Fruit fly (Drosophila melanogaster) whole organism: ENCODE results near the gene Sox21a.

Experiments used
- CG8478 ChIP-seq: fragments of >200 bp; optimal IDR thresholded peaks from 2 replicates; lab custom pipeline; 2018; ENCODE audit warnings: inconsistent platforms
- Dll ChIP-seq: fragments of >200 bp; optimal IDR thresholded peaks from 2 replicates; lab custom pipeline; 2017
- EcR ChIP-seq, 2 experiments: fragments of >200 bp; optimal IDR thresholded peaks; 2 replicates each; lab custom pipeline; 2017; ENCODE audit warnings: missing biosample characterization in 2 of 2, missing genetic modification characterization in 2 of 2, missing genetic modification reagents in 2 of 2
- pan ChIP-seq: fragments of >200 bp; optimal IDR thresholded peaks from 2 replicates; lab custom pipeline; 2017
- usp ChIP-seq: fragments of >200 bp; optimal IDR thresholded peaks from 2 replicates; lab custom pipeline; 2017; ENCODE audit warnings: missing biosample characterization, missing genetic modification characterization, mixed read lengths

dm6 chr3L:14135496-14135895 lies 27.6 kb upstream of the Sox21a start:
- TF ChIP-seq Dll (lab: Kevin White, UChicago) (no peak), CG8478 (lab: Kevin White, UChicago) (no peak), usp (no peak), pan (lab: Kevin White, UChicago) (no peak), EcR (GFP tag; optimal IDR thresholded peaks at IDR 0.05; lab: Kevin White, UChicago) (no peak)
